Worm (Caenorhabditis elegans) whole organism, young adult: Measurements from ENCODE around the gene F35A5.2.
A peak's percentile ranks its signal among the peaks of the same experiment; 100 is the strongest.

ENCODE experiments used
- B0261.1 ChIP-seq: sonication (generic microtip); optimal IDR thresholded peaks from 2 replicates; lab custom pipeline; 2016; ENCODE audit warnings: mild to moderate bottlenecking, missing genetic modification characterization, moderate library complexity, missing compliant biosample characterization
- C17E4.6 ChIP-seq: fragments of 200-800 bp; sonication (Bioruptor generic); IDR thresholded peaks from 2 replicates; pipeline ENCODE4 v1.3.6; 2022; ENCODE audit warnings: missing genetic modification reagents, missing genetic modification characterization, missing compliant biosample characterization
- Y67H2A.10 ChIP-seq: fragments of 200-800 bp; sonication (Bioruptor generic); conservative IDR thresholded peaks from 2 replicates; pipeline ENCODE4 v1.3.6; 2022; ENCODE audit warnings: missing genetic modification reagents, missing genetic modification characterization, missing compliant biosample characterization
- Y79H2A.3 ChIP-seq: fragments of 200-800 bp; sonication (Bioruptor generic); conservative IDR thresholded peaks from 2 replicates; pipeline ENCODE4 v1.3.6; 2022; ENCODE audit warnings: missing genetic modification reagents, missing genetic modification characterization, missing compliant biosample characterization
- aptf-2 ChIP-seq: fragments of 200-800 bp; sonication (Bioruptor generic); conservative IDR thresholded peaks from 2 replicates; pipeline ENCODE4 v1.3.6; 2022; ENCODE audit warnings: missing genetic modification reagents, missing genetic modification characterization, missing compliant biosample characterization
- attf-6 ChIP-seq: fragments of 200-800 bp; sonication (Bioruptor generic); IDR thresholded peaks from 2 replicates; pipeline ENCODE4 v1.3.6; 2022; ENCODE audit warnings: missing genetic modification reagents, missing genetic modification characterization, missing compliant biosample characterization
- ceh-91 ChIP-seq: fragments of 200-800 bp; sonication (Bioruptor generic); IDR thresholded peaks from 2 replicates; pipeline ENCODE4 v1.3.6; 2022; ENCODE audit warnings: missing genetic modification reagents, missing genetic modification characterization, missing compliant biosample characterization
- egl-44 ChIP-seq: fragments of 200-800 bp; sonication (Bioruptor generic); IDR thresholded peaks from 2 replicates; pipeline ENCODE4 v1.3.6; 2022; ENCODE audit warnings: missing genetic modification reagents, missing genetic modification characterization, missing compliant biosample characterization
- ekl-4 ChIP-seq: fragments of 200-800 bp; sonication (Bioruptor generic); IDR thresholded peaks from 2 replicates; pipeline ENCODE4 v1.3.6; 2022; ENCODE audit warnings: missing genetic modification reagents, missing genetic modification characterization, missing compliant biosample characterization
- gei-17 ChIP-seq: fragments of 200-800 bp; sonication (Bioruptor generic); optimal IDR thresholded peaks from 2 replicates; lab custom pipeline; 2018; ENCODE audit warnings: mild to moderate bottlenecking, missing genetic modification characterization, missing compliant biosample characterization
- him-1 ChIP-seq: sonication (generic microtip); optimal IDR thresholded peaks from 2 replicates; lab custom pipeline; 2016; ENCODE audit warnings: missing genotype, missing genetic modification reagents, missing genetic modification characterization, missing compliant biosample characterization
- hmg-1.2 ChIP-seq: fragments of 200-800 bp; sonication (Bioruptor generic); IDR thresholded peaks from 2 replicates; pipeline ENCODE4 v1.3.6; 2022; ENCODE audit warnings: missing genetic modification reagents, missing genetic modification characterization, missing compliant biosample characterization
- hmg-20 ChIP-seq: fragments of 200-800 bp; sonication (Bioruptor generic); IDR thresholded peaks from 2 replicates; pipeline ENCODE4 v1.3.6; 2022; ENCODE audit warnings: missing genetic modification reagents, missing genetic modification characterization, missing compliant biosample characterization
- lin-26 ChIP-seq: fragments of 200-800 bp; sonication (Bioruptor generic); IDR thresholded peaks from 2 replicates; pipeline ENCODE4 v1.3.6; 2022; ENCODE audit warnings: missing genetic modification reagents, missing genetic modification characterization, missing compliant biosample characterization
- madf-3 ChIP-seq: fragments of 200-800 bp; sonication (Bioruptor generic); IDR thresholded peaks from 2 replicates; pipeline ENCODE4 v1.3.6; 2022; ENCODE audit warnings: missing genetic modification reagents, missing genetic modification characterization, missing compliant biosample characterization
- mxl-1 ChIP-seq: sonication (generic microtip); optimal IDR thresholded peaks from 2 replicates; lab custom pipeline; 2016; ENCODE audit warnings: missing genetic modification characterization, missing compliant biosample characterization
- nfya-1 ChIP-seq: sonication (generic microtip); optimal IDR thresholded peaks from 2 replicates; lab custom pipeline; 2017; ENCODE audit warnings: antibody characterized with exemption, missing compliant biosample characterization, missing genetic modification characterization, borderline replicate concordance; ENCODE audit not compliant: insufficient read depth
- nfya-2 ChIP-seq: fragments of 200-800 bp; sonication (Bioruptor generic); IDR thresholded peaks from 2 replicates; pipeline ENCODE4 v1.3.6; 2022; ENCODE audit warnings: missing genetic modification reagents, missing genetic modification characterization, missing compliant biosample characterization
- nhr-120 ChIP-seq: fragments of 200-800 bp; sonication (Bioruptor generic); IDR thresholded peaks from 2 replicates; pipeline ENCODE4 v1.3.6; 2022; ENCODE audit warnings: missing genetic modification characterization, missing compliant biosample characterization
- nhr-27 ChIP-seq: fragments of 200-800 bp; sonication (Bioruptor generic); optimal IDR thresholded peaks from 2 replicates; lab custom pipeline; 2018; ENCODE audit warnings: mild to moderate bottlenecking, missing genetic modification characterization, moderate library complexity, missing compliant biosample characterization
- nhr-80 ChIP-seq: sonication (generic microtip); optimal IDR thresholded peaks from 2 replicates; lab custom pipeline; 2016; ENCODE audit warnings: missing genetic modification characterization, missing compliant biosample characterization
- nhr-90 ChIP-seq: sonication (generic microtip); optimal IDR thresholded peaks from 2 replicates; lab custom pipeline; 2016; ENCODE audit warnings: missing genotype, mild to moderate bottlenecking, missing genetic modification characterization, missing compliant biosample characterization
- repo-1 ChIP-seq: sonication (generic microtip); optimal IDR thresholded peaks from 2 replicates; lab custom pipeline; 2017; ENCODE audit warnings: mild to moderate bottlenecking, missing genetic modification characterization, missing compliant biosample characterization
- sea-2 ChIP-seq: fragments of 200-800 bp; sonication (Bioruptor generic); IDR thresholded peaks from 2 replicates; pipeline ENCODE4 v1.3.6; 2022; ENCODE audit warnings: missing genetic modification characterization, missing compliant biosample characterization
- snpc-3.4 ChIP-seq: sonication (generic microtip); optimal IDR thresholded peaks from 2 replicates; lab custom pipeline; 2017; ENCODE audit warnings: missing genetic modification characterization, mild to moderate bottlenecking, missing compliant biosample characterization, antibody characterized with exemption, moderate library complexity, missing genotype, missing genetic modification reagents
- unc-62 ChIP-seq: fragments of 150-350 bp; optimal IDR thresholded peaks from 2 replicates; lab custom pipeline; 2014; ENCODE audit warnings: missing biosample characterization, missing genetic modification reagents, missing genetic modification characterization
- xnd-1 ChIP-seq: sonication (generic microtip); optimal IDR thresholded peaks from 2 replicates; lab custom pipeline; 2016; ENCODE audit warnings: missing genotype, missing genetic modification reagents, missing genetic modification characterization, missing compliant biosample characterization
- zfh-2 ChIP-seq: fragments of 200-800 bp; sonication (Bioruptor generic); conservative IDR thresholded peaks from 2 replicates; pipeline ENCODE4 v1.3.6; 2022; ENCODE audit warnings: missing genetic modification reagents, missing genetic modification characterization, missing compliant biosample characterization
- ztf-26 ChIP-seq: sonication (generic microtip); optimal IDR thresholded peaks from 2 replicates; lab custom pipeline; 2017; ENCODE audit warnings: missing genetic modification characterization, missing compliant biosample characterization
- ztf-28 ChIP-seq: fragments of 200-800 bp; sonication (Bioruptor generic); IDR thresholded peaks from 2 replicates; pipeline ENCODE4 v1.3.6; 2022; ENCODE audit warnings: missing genetic modification reagents, missing genetic modification characterization, missing compliant biosample characterization
- ztf-6 ChIP-seq: fragments of 200-800 bp; sonication (Bioruptor generic); IDR thresholded peaks from 2 replicates; pipeline ENCODE4 v1.3.6; 2022; ENCODE audit warnings: missing genetic modification reagents, missing genetic modification characterization, missing compliant biosample characterization

The F35A5.2 gene

ce11 chrX:3759345-3759744 lies 45.6 kb upstream of the F35A5.2 start, which contains the start of gene T14G12.6 (continued):
- no peak for TF ChIP-seq nhr-120 (GFP tag; lab: Robert Waterston, UW)
- no peak for TF ChIP-seq hmg-20 (GFP tag; lab: Robert Waterston, UW)
- TF ChIP-seq, all 124 proteins: peak for 0

- TF ChIP-seq him-1 (tag; lab: Kevin White, UChicago) (no peak), ekl-4 (GFP tag; lab: Robert Waterston, UW) (0 out of 2 replicates have a peak, but pooled peaks have one; percentile 18), unc-62 (GFP tag; lab: Kevin White, UChicago) (no peak), egl-44 (GFP tag; lab: Robert Waterston, UW) (peak; percentile 64; the same call in 1 of the 2 replicates), lin-26 (GFP tag; lab: Robert Waterston, UW) (no peak), nfya-1 (no peak), madf-3 (GFP tag; lab: Robert Waterston, UW) (0 out of 2 replicates have a peak, but pooled peaks have one; percentile 44), Y67H2A.10 (no peak), zfh-2 (GFP tag; lab: Robert Waterston, UW) (peak; percentile 37; the same call in 1 of the 2 replicates), sea-2 (GFP tag; lab: Robert Waterston, UW) (0 out of 2 replicates have a peak, but pooled peaks have one; percentile 42), ztf-26 (tag; lab: Kevin White, UChicago) (no peak), nhr-27 (tag; lab: Kevin White, UChicago) (no peak), nhr-90 (tag; lab: Kevin White, UChicago) (no peak)
- TF ChIP-seq, all 124 proteins: peak for 5
Measured at ce11 chrX:3759820-3760219, 45.1 kb upstream of the F35A5.2 start.

- TF ChIP-seq Y79H2A.3 (no peak), mxl-1 (tag; lab: Kevin White, UChicago) (no peak), gei-17 (GFP tag; lab: Kevin White, UChicago) (no peak), nfya-1 (no peak)
Measured at ce11 chrX:3762410-3762809, 42.5 kb upstream of the F35A5.2 start, which contains the start of gene T14G12.11. Gene T14G12.11, minus strand, starts transcription at chrX:3762547.

- TF ChIP-seq xnd-1 (tag; lab: Kevin White, UChicago) (no peak), C17E4.6 (GFP tag; lab: Robert Waterston, UW) (no peak), nfya-2 (no peak), snpc-3.4 (tag; lab: Kevin White, UChicago) (no peak), zfh-2 (GFP tag; lab: Robert Waterston, UW) (no peak), hmg-1.2 (no peak), B0261.1 (no peak)
Measured at ce11 chrX:3764295-3764694, 40.6 kb upstream of the F35A5.2 start, which contains the start of gene F47B7.3. Gene F47B7.3, minus strand, starts transcription at chrX:3764395.

ce11 chrX:3766552-3766951 lies 38.4 kb upstream of the F35A5.2 start, which contains the start of gene F47B7.4:
Gene F47B7.4, minus strand, starts transcription at chrX:3766652.
- no peak for TF ChIP-seq ceh-91 (GFP tag; lab: Robert Waterston, UW)
- no peak for TF ChIP-seq aptf-2 (GFP tag; lab: Robert Waterston, UW)
- no peak for TF ChIP-seq sea-2 (GFP tag; lab: Robert Waterston, UW)
- no peak for TF ChIP-seq nhr-80 (tag; lab: Kevin White, UChicago)

- TF ChIP-seq ztf-28 (GFP tag; lab: Robert Waterston, UW) (no peak), repo-1 (tag; lab: Kevin White, UChicago) (no peak), ztf-6 (GFP tag; lab: Robert Waterston, UW) (no peak), attf-6 (GFP tag; lab: Robert Waterston, UW) (no peak)
Measured at ce11 chrX:3768717-3769116, 36.2 kb upstream of the F35A5.2 start, which contains the start of gene F47B7.5. Gene F47B7.5, minus strand, starts transcription at chrX:3768817.
